Worm (Caenorhabditis elegans): ENCODE measurements around the gene col-121.

- no peak for TF ChIP-seq W03F9.2 (tag; optimal IDR thresholded peaks at IDR 0.05)
- no peak for TF ChIP-seq him-1 (tag; optimal IDR thresholded peaks at IDR 0.05)
- TF ChIP-seq dao-5 (tag; optimal IDR thresholded peaks at IDR 0.05): no peak
Measured at ce11 chrIV:9438753-9439152, 42.7 kb upstream of the col-121 start.
